Fruit fly (Drosophila melanogaster) whole organism, embryonic: ENCODE measurements around the gene CG10226.

Experiments
- Antp ChIP-seq: fragments of 200-800 bp; sonication (Bioruptor generic); optimal IDR thresholded peaks from 3 replicates; lab custom pipeline; 2016; ENCODE audit warnings: missing biosample characterization, missing genetic modification characterization
- Atf6 ChIP-seq: fragments of 200-800 bp; sonication (Bioruptor generic); IDR thresholded peaks from 2 replicates; pipeline ENCODE4 v1.3.6; 2022; ENCODE audit warnings: missing biosample characterization, missing genetic modification characterization
- Awh ChIP-seq: fragments of 200-800 bp; sonication (Bioruptor generic); IDR thresholded peaks from 2 replicates; pipeline ENCODE4, ENCODE4 v1.3.6; 2022; ENCODE audit warnings: missing biosample characterization, missing genetic modification characterization
- C15 ChIP-seq: fragments of 200-800 bp; sonication (Bioruptor generic); IDR thresholded peaks from 3 replicates; pipeline ENCODE4 v1.3.6; 2022; ENCODE audit warnings: missing biosample characterization, missing genetic modification characterization
- CG10267 ChIP-seq: fragments of 200-800 bp; sonication (Bioruptor generic); optimal IDR thresholded peaks from 2 replicates; lab custom pipeline; 2018; ENCODE audit warnings: missing biosample characterization, mild to moderate bottlenecking, missing genetic modification characterization, moderate library complexity
- CG11504 ChIP-seq: fragments of 200-800 bp; sonication (Bioruptor generic); optimal IDR thresholded peaks from 3 replicates; lab custom pipeline; 2019; ENCODE audit warnings: missing biosample characterization, mild to moderate bottlenecking, missing genetic modification characterization, moderate library complexity
- CG12659 ChIP-seq: fragments of 200-800 bp; sonication (Bioruptor generic); optimal IDR thresholded peaks from 3 replicates; lab custom pipeline; 2017; ENCODE audit warnings: mild to moderate bottlenecking, missing biosample characterization, missing genetic modification reagents, missing genetic modification characterization
- CG13123 ChIP-seq: fragments of 200-800 bp; sonication (Bioruptor generic); optimal IDR thresholded peaks from 2 replicates; lab custom pipeline; 2016; ENCODE audit warnings: missing biosample characterization, missing genetic modification characterization
- CG14014 ChIP-seq: fragments of 200-800 bp; sonication (Bioruptor generic); IDR thresholded peaks from 2 replicates; pipeline ENCODE4 v1.3.6; 2022; ENCODE audit warnings: missing biosample characterization, missing genetic modification characterization
- CG14710 ChIP-seq: fragments of 200-800 bp; sonication (Bioruptor generic); optimal IDR thresholded peaks from 3 replicates; lab custom pipeline; 2019; ENCODE audit warnings: missing biosample characterization, mild to moderate bottlenecking, missing genetic modification characterization, moderate library complexity
- CG1529 ChIP-seq: fragments of 200-800 bp; sonication (Bioruptor generic); optimal IDR thresholded peaks from 3 replicates; lab custom pipeline; 2018; ENCODE audit warnings: missing biosample characterization, missing genetic modification characterization
- CG15601 ChIP-seq: fragments of 200-800 bp; sonication (Bioruptor generic); optimal IDR thresholded peaks from 3 replicates; lab custom pipeline; 2019; ENCODE audit warnings: missing biosample characterization, mild to moderate bottlenecking, missing genetic modification characterization, moderate library complexity
- CG17568 ChIP-seq: fragments of 200-800 bp; sonication (Bioruptor generic); optimal IDR thresholded peaks from 2 replicates; lab custom pipeline; 2018; ENCODE audit warnings: missing biosample characterization, mild to moderate bottlenecking, missing genetic modification characterization, moderate library complexity
- CG1792 ChIP-seq: fragments of 200-800 bp; sonication (Bioruptor generic); optimal IDR thresholded peaks from 2 replicates; lab custom pipeline; 2016; ENCODE audit warnings: missing biosample characterization, missing genetic modification characterization
- CG30431 ChIP-seq: fragments of 200-800 bp; sonication (Bioruptor generic); optimal IDR thresholded peaks from 2 replicates; lab custom pipeline; 2017; ENCODE audit warnings: missing biosample characterization, missing genetic modification characterization
- CG34422 ChIP-seq: fragments of 200-800 bp; sonication (Bioruptor generic); IDR thresholded peaks from 3 replicates; pipeline ENCODE4 v1.3.6; 2022; ENCODE audit warnings: missing biosample characterization, missing genetic modification characterization
- CG5953 ChIP-seq: fragments of 200-800 bp; sonication (Bioruptor generic); IDR thresholded peaks from 2 replicates; pipeline ENCODE4 v1.3.6; 2022; ENCODE audit warnings: missing biosample characterization, missing genetic modification characterization
- CG6854 ChIP-seq: fragments of 200-800 bp; sonication (Bioruptor generic); optimal IDR thresholded peaks from 3 replicates; lab custom pipeline; 2017; ENCODE audit warnings: missing biosample characterization, mild to moderate bottlenecking, missing genetic modification characterization
- CG7372 ChIP-seq: fragments of 200-800 bp; sonication (Bioruptor generic); IDR thresholded peaks from 2 replicates; pipeline ENCODE4 v1.3.6; 2022; ENCODE audit warnings: missing biosample characterization, missing genetic modification characterization
- CG8290 ChIP-seq, 3 experiments: fragments of 200-800 bp; sonication (Bioruptor generic); optimal IDR thresholded peaks; 2 replicates each; lab custom pipeline; 2016 to 2019; ENCODE audit warnings: missing biosample characterization in 3 of 3, missing genetic modification characterization in 3 of 3, mild to moderate bottlenecking in 2 of 3, moderate library complexity in 1 of 3
- CG9727 ChIP-seq: fragments of 200-800 bp; sonication (Bioruptor generic); optimal IDR thresholded peaks from 3 replicates; lab custom pipeline; 2017; ENCODE audit warnings: missing biosample characterization, mild to moderate bottlenecking, missing genetic modification characterization
- CG9797 ChIP-seq: fragments of 200-800 bp; sonication (Bioruptor generic); optimal IDR thresholded peaks from 3 replicates; lab custom pipeline; 2018; ENCODE audit warnings: missing biosample characterization, mild to moderate bottlenecking, missing genetic modification characterization
- D19A ChIP-seq: fragments of 200-800 bp; optimal IDR thresholded peaks from 3 replicates; lab custom pipeline; 2019; ENCODE audit warnings: missing biosample characterization, mild to moderate bottlenecking, missing genetic modification characterization, moderate library complexity
- D19B ChIP-seq: fragments of 200-800 bp; sonication (Bioruptor generic); optimal IDR thresholded peaks from 2 replicates; lab custom pipeline; 2017; ENCODE audit warnings: missing biosample characterization, mild to moderate bottlenecking, missing genetic modification characterization
- HLH3B ChIP-seq: fragments of 200-800 bp; sonication (Bioruptor generic); IDR thresholded peaks from 2 replicates; pipeline ENCODE4 v1.3.6; 2022; ENCODE audit warnings: missing biosample characterization, missing genetic modification characterization
- Nf-YC ChIP-seq: fragments of 200-800 bp; optimal IDR thresholded peaks from 3 replicates; lab custom pipeline; 2019; ENCODE audit warnings: missing biosample characterization, mild to moderate bottlenecking, missing genetic modification characterization, moderate library complexity
- Opbp ChIP-seq: fragments of 200-800 bp; sonication (Bioruptor generic); IDR thresholded peaks from 3 replicates; pipeline ENCODE4 v1.3.6; 2022; ENCODE audit warnings: missing biosample characterization, missing genetic modification characterization; ENCODE audit not compliant: partially characterized antibody
- Tbp ChIP-seq: fragments of >200 bp; optimal IDR thresholded peaks from 2 replicates; lab custom pipeline; 2018; ENCODE audit warnings: missing biosample characterization, missing genetic modification characterization
- ac ChIP-seq: fragments of 200-800 bp; sonication (Bioruptor generic); optimal IDR thresholded peaks from 3 replicates; lab custom pipeline; 2017; ENCODE audit warnings: missing biosample characterization, mild to moderate bottlenecking, missing genetic modification characterization
- bigmax ChIP-seq: fragments of 200-800 bp; sonication (Bioruptor generic); optimal IDR thresholded peaks from 2 replicates; lab custom pipeline; 2018; ENCODE audit warnings: missing biosample characterization, mild to moderate bottlenecking, missing genetic modification characterization
- bsh ChIP-seq, 2 experiments: fragments of 200-800 bp; sonication (Bioruptor generic); optimal IDR thresholded peaks; 2 replicates each; lab custom pipeline; 2017 to 2018; ENCODE audit warnings: mild to moderate bottlenecking in 2 of 2, missing biosample characterization in 2 of 2, missing genetic modification characterization in 2 of 2, moderate library complexity in 1 of 2
- chinmo ChIP-seq: fragments of 200-800 bp; sonication (Bioruptor generic); IDR thresholded peaks from 4 replicates; pipeline ENCODE4 v1.3.6; 2022; ENCODE audit warnings: missing biosample characterization, missing genetic modification characterization; ENCODE audit not compliant: partially characterized antibody
- ci ChIP-seq: fragments of 200-800 bp; sonication (Bioruptor generic); IDR thresholded peaks from 3 replicates; pipeline ENCODE4 v1.3.6; 2022; ENCODE audit warnings: missing biosample characterization, missing genetic modification characterization
- esg ChIP-seq: fragments of 200-800 bp; sonication (Bioruptor generic); conservative IDR thresholded peaks from 2 replicates; pipeline ENCODE4 v1.3.6; 2022; ENCODE audit warnings: missing biosample characterization, missing genetic modification characterization
- eyg ChIP-seq: fragments of 200-800 bp; sonication (Bioruptor generic); optimal IDR thresholded peaks from 3 replicates; lab custom pipeline; 2016; ENCODE audit warnings: missing biosample characterization, missing genetic modification characterization
- gcm2 ChIP-seq: fragments of 200-800 bp; sonication (Bioruptor generic); optimal IDR thresholded peaks from 2 replicates; lab custom pipeline; 2016; ENCODE audit warnings: missing biosample characterization, missing genetic modification characterization
- grau ChIP-seq: fragments of 200-800 bp; optimal IDR thresholded peaks from 3 replicates; lab custom pipeline; 2019; ENCODE audit warnings: missing biosample characterization, mild to moderate bottlenecking, missing genetic modification characterization, moderate library complexity
- grn ChIP-seq: fragments of 200-800 bp; sonication (Bioruptor generic); optimal IDR thresholded peaks from 3 replicates; lab custom pipeline; 2017; ENCODE audit warnings: missing biosample characterization, missing genetic modification characterization
- gro ChIP-seq: fragments of 200-800 bp; sonication (Bioruptor generic); optimal IDR thresholded peaks from 2 replicates; lab custom pipeline; 2016; ENCODE audit warnings: missing biosample characterization, missing genetic modification characterization
- gt ChIP-seq: fragments of 200-800 bp; sonication (Bioruptor generic); IDR thresholded peaks from 2 replicates; pipeline ENCODE4 v1.3.6; 2022; ENCODE audit warnings: missing biosample characterization, missing genetic modification characterization
- jumu ChIP-seq: fragments of 200-800 bp; sonication (Bioruptor generic); optimal IDR thresholded peaks from 3 replicates; lab custom pipeline; 2016; ENCODE audit warnings: missing biosample characterization, missing genetic modification characterization
- maf-S ChIP-seq: fragments of 200-800 bp; sonication (Bioruptor generic); optimal IDR thresholded peaks from 2 replicates; lab custom pipeline; 2016; ENCODE audit warnings: missing biosample characterization, missing genetic modification characterization
- rib ChIP-seq: fragments of 200-800 bp; sonication (Bioruptor generic); IDR thresholded peaks from 2 replicates; pipeline ENCODE4 v1.3.6; 2022; ENCODE audit warnings: missing biosample characterization, missing genetic modification characterization
- ro ChIP-seq: fragments of 200-800 bp; sonication (Bioruptor generic); IDR thresholded peaks from 2 replicates; pipeline ENCODE4 v1.3.6; 2022; ENCODE audit warnings: missing biosample characterization, missing genetic modification characterization
- tll ChIP-seq, 2 experiments: fragments of 200-800 bp in 1 of 2; fragments of >200 bp in 1 of 2; sonication (Bioruptor generic) in 1 of 2; optimal IDR thresholded peaks; 2 replicates each; lab custom pipeline; 2017 to 2019; ENCODE audit warnings: missing biosample characterization in 2 of 2, missing genetic modification characterization in 2 of 2, mild to moderate bottlenecking in 1 of 2, moderate library complexity in 1 of 2
- trem ChIP-seq: fragments of 200-800 bp; optimal IDR thresholded peaks from 3 replicates; lab custom pipeline; 2019; ENCODE audit warnings: missing biosample characterization, mild to moderate bottlenecking, missing genetic modification characterization, moderate library complexity
- ttk ChIP-seq: fragments of 200-800 bp; sonication (Bioruptor generic); IDR thresholded peaks from 2 replicates; pipeline ENCODE4 v2.1.2; 2022; ENCODE audit warnings: missing biosample characterization, missing genetic modification characterization
- unc-4 ChIP-seq: fragments of 200-800 bp; sonication (Bioruptor generic); IDR thresholded peaks from 2 replicates; pipeline ENCODE4 v1.3.6; 2022; ENCODE audit warnings: missing biosample characterization, missing genetic modification characterization; ENCODE audit not compliant: partially characterized antibody
- vfl ChIP-seq: fragments of 200-800 bp; sonication (Bioruptor generic); optimal IDR thresholded peaks from 2 replicates; lab custom pipeline; 2016; ENCODE audit warnings: missing biosample characterization, missing genetic modification characterization
- zen2 ChIP-seq: fragments of 200-800 bp; sonication (Bioruptor generic); IDR thresholded peaks from 3 replicates; pipeline ENCODE4 v1.3.6; 2022; ENCODE audit warnings: missing biosample characterization, missing genetic modification characterization; ENCODE audit not compliant: partially characterized antibody
- zfh1 ChIP-seq: fragments of 200-800 bp; sonication (Bioruptor generic); IDR thresholded peaks from 3 replicates; pipeline ENCODE4 v1.3.6; 2022; ENCODE audit warnings: missing biosample characterization, missing genetic modification characterization

The CG10226 gene

DNA sequence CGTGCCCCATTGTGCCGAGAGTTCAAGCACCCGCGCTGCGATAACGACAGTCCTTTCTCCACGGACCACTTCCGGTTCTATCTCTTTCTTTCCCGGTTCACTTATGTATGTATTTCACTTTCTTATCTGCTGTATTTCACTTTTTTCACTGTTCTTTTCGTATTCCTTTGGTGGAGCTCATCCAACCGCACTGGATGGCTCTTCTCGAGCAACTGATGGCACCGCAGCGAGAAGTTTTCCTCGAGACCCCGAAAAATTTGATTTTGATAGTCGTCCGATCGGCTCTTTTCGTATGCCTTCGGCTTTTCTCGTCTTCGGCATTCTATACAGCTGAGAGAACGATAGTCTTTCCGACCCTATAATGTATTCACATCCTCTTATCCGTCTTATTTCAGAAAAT is 22.1 kb downstream of the CG10226 start, which contains the start of gene LanA (continued):
- TF ChIP-seq grau (tag; lab: Kevin White, UChicago) (no peak), Tbp (GFP tag; lab: Kevin White, UChicago) (no peak), ttk (GFP tag; lab: Robert Waterston, UW) (no peak), CG15601 (tag; lab: Kevin White, UChicago) (no peak), CG30431 (GFP tag; lab: Kevin White, UChicago) (no peak), CG5953 (no peak), eyg (GFP tag; lab: Kevin White, UChicago) (peak; percentile 17), Nf-YC (tag; lab: Kevin White, UChicago) (no peak), zfh1 (GFP tag; lab: Robert Waterston, UW) (no peak), CG13123 (GFP tag; lab: Kevin White, UChicago) (no peak), CG14014 (GFP tag; lab: Robert Waterston, UW) (no peak), D19A (tag; lab: Kevin White, UChicago) (no peak), Awh (GFP tag; lab: Robert Waterston, UW) (peak; percentile 27; the same call in 1 of the 2 replicates), jumu (GFP tag; lab: Kevin White, UChicago) (no peak), trem (tag; lab: Kevin White, UChicago) (no peak), CG14710 (tag; lab: Kevin White, UChicago) (no peak), Opbp (0 out of 3 replicates have a peak, but pooled peaks have one; percentile 28), ac (GFP tag; lab: Kevin White, UChicago) (no peak), gro (GFP tag; lab: Kevin White, UChicago) (no peak), unc-4 (GFP tag; lab: Robert Waterston, UW) (no peak), bsh (GFP tag; optimal IDR thresholded peaks at IDR 0.05; lab: Kevin White, UChicago) (no peak), HLH3B (GFP tag; lab: Robert Waterston, UW) (no peak; the same call in 1 of the 2 replicates), chinmo (GFP tag; lab: Robert Waterston, UW) (no peak), grn (GFP tag; lab: Kevin White, UChicago) (no peak), D19B (no peak), CG1792 (GFP tag; lab: Kevin White, UChicago) (no peak), CG11504 (tag; lab: Kevin White, UChicago) (no peak), CG6854 (GFP tag; lab: Kevin White, UChicago) (no peak), CG17568 (GFP tag; lab: Kevin White, UChicago) (peak; percentile 44), CG34422 (GFP tag; lab: Robert Waterston, UW) (peak; percentile 67), vfl (GFP tag; lab: Kevin White, UChicago) (no peak), tll (GFP tag; optimal IDR thresholded peaks at IDR 0.05; lab: Kevin White, UChicago) (no peak), gt (GFP tag; lab: Robert Waterston, UW) (no peak), ci (peak; percentile 49; the same call in 2 of the 3 replicates), esg (GFP tag; lab: Robert Waterston, UW) (no peak), rib (GFP tag; lab: Robert Waterston, UW) (0 out of 2 replicates have a peak, but pooled peaks have one; percentile 15), CG8290 (GFP tag; optimal IDR thresholded peaks at IDR 0.05; lab: Kevin White, UChicago) (no peak), CG8290 (tag; optimal IDR thresholded peaks at IDR 0.05; lab: Kevin White, UChicago) (no peak), C15 (GFP tag; lab: Robert Waterston, UW) (no peak), maf-S (GFP tag; lab: Kevin White, UChicago) (no peak), CG9797 (GFP tag; lab: Kevin White, UChicago) (no peak), CG12659 (no peak), bigmax (GFP tag; lab: Kevin White, UChicago) (no peak), CG9727 (GFP tag; lab: Kevin White, UChicago) (no peak), Atf6 (GFP tag; lab: Robert Waterston, UW) (peak; percentile 44; the same call in 1 of the 2 replicates), zen2 (GFP tag; lab: Robert Waterston, UW) (no peak), CG7372 (no peak), CG1529 (GFP tag; lab: Kevin White, UChicago) (no peak), gcm2 (no peak), CG10267 (tag; lab: Kevin White, UChicago) (no peak), ro (GFP tag; lab: Robert Waterston, UW) (no peak), Antp (no peak)
